Worm (Caenorhabditis elegans) whole organism, L3 larva: Measurements from ENCODE around the gene F09G2.8.

Experiments used
- R02D3.7 ChIP-seq: fragments of 150-350 bp; optimal IDR thresholded peaks from 2 replicates; lab custom pipeline; 2014; ENCODE audit warnings: missing biosample characterization, missing genetic modification characterization
- aly-2 ChIP-seq: fragments of 150-350 bp; optimal IDR thresholded peaks from 2 replicates; lab custom pipeline; 2014; ENCODE audit warnings: missing biosample characterization, missing genetic modification characterization
- ama-1 ChIP-seq: fragments of 150-350 bp; optimal IDR thresholded peaks from 2 replicates; lab custom pipeline; 2018
- ceh-16 ChIP-seq: sonication (generic microtip); optimal IDR thresholded peaks from 2 replicates; lab custom pipeline; 2017; ENCODE audit warnings: missing biosample characterization, missing genetic modification characterization
- ceh-82 ChIP-seq: fragments of 150-350 bp; optimal IDR thresholded peaks from 2 replicates; lab custom pipeline; 2014; ENCODE audit warnings: missing biosample characterization, missing genetic modification characterization
- ceh-9 ChIP-seq: sonication (generic microtip); optimal IDR thresholded peaks from 2 replicates; lab custom pipeline; 2018; ENCODE audit warnings: missing biosample characterization, missing genetic modification characterization
- daf-12 ChIP-seq: fragments of 150-350 bp; optimal IDR thresholded peaks from 2 replicates; lab custom pipeline; 2014; ENCODE audit warnings: missing biosample characterization, missing genetic modification reagents, missing genetic modification characterization
- egl-27 ChIP-seq: sonication (generic microtip); optimal IDR thresholded peaks from 4 replicates; lab custom pipeline; 2017; ENCODE audit warnings: missing biosample characterization, missing genetic modification reagents, missing genetic modification characterization
- egl-5 ChIP-seq: fragments of 150-350 bp; optimal IDR thresholded peaks from 2 replicates; lab custom pipeline; 2017; ENCODE audit warnings: missing biosample characterization, missing genetic modification reagents, missing genetic modification characterization, inconsistent platforms
- elt-1 ChIP-seq: fragments of 150-350 bp; optimal IDR thresholded peaks from 2 replicates; lab custom pipeline; 2014; ENCODE audit warnings: missing biosample characterization, missing genetic modification characterization
- elt-2 ChIP-seq: sonication (generic microtip); optimal IDR thresholded peaks from 2 replicates; lab custom pipeline; 2016; ENCODE audit warnings: missing genetic modification reagents, mild to moderate bottlenecking, missing genetic modification characterization, missing compliant biosample characterization
- eor-1 ChIP-seq, 2 experiments: fragments of 150-350 bp; optimal IDR thresholded peaks; 2 replicates each; lab custom pipeline; 2014 to 2018; ENCODE audit warnings: missing biosample characterization in 2 of 2, missing genetic modification characterization in 2 of 2
- fkh-10 ChIP-seq: sonication (generic microtip); optimal IDR thresholded peaks from 2 replicates; lab custom pipeline; 2017; ENCODE audit warnings: missing biosample characterization, missing genetic modification reagents, missing genetic modification characterization
- fkh-2 ChIP-seq: fragments of 150-350 bp; optimal IDR thresholded peaks from 2 replicates; lab custom pipeline; 2014; ENCODE audit warnings: missing biosample characterization, missing genetic modification reagents, missing genetic modification characterization
- hmg-11 ChIP-seq: sonication (generic microtip); optimal IDR thresholded peaks from 2 replicates; lab custom pipeline; 2016; ENCODE audit warnings: missing genetic modification characterization, missing compliant biosample characterization
- jun-1 ChIP-seq: fragments of 150-350 bp; optimal IDR thresholded peaks from 2 replicates; lab custom pipeline; 2014; ENCODE audit warnings: missing biosample characterization, missing genetic modification reagents, missing genetic modification characterization
- lin-15B ChIP-seq: fragments of 150-350 bp; optimal IDR thresholded peaks from 2 replicates; lab custom pipeline; 2014; ENCODE audit warnings: missing biosample characterization, missing genetic modification characterization
- lin-39 ChIP-seq: fragments of 150-350 bp; optimal IDR thresholded peaks from 2 replicates; lab custom pipeline; 2018; ENCODE audit warnings: missing biosample characterization, missing genetic modification reagents, missing genetic modification characterization
- lsy-12 ChIP-seq: sonication (generic microtip); optimal IDR thresholded peaks from 2 replicates; lab custom pipeline; 2016; ENCODE audit warnings: mild to moderate bottlenecking, missing genetic modification characterization, missing compliant biosample characterization
- mdl-1 ChIP-seq: fragments of 150-350 bp; optimal IDR thresholded peaks from 2 replicates; lab custom pipeline; 2014; ENCODE audit warnings: missing biosample characterization, missing genetic modification characterization
- mml-1 ChIP-seq: fragments of 150-350 bp; sonication (generic microtip); optimal IDR thresholded peaks from 3 replicates; lab custom pipeline; 2014; ENCODE audit warnings: missing biosample characterization, missing genetic modification characterization
- nfya-1 ChIP-seq: sonication (generic microtip); optimal IDR thresholded peaks from 2 replicates; lab custom pipeline; 2017; ENCODE audit warnings: missing genetic modification characterization, mild to moderate bottlenecking, missing compliant biosample characterization, antibody characterized with exemption, moderate library complexity; ENCODE audit not compliant: insufficient read depth
- nhr-11 ChIP-seq: fragments of 150-350 bp; optimal IDR thresholded peaks from 2 replicates; lab custom pipeline; 2014; ENCODE audit warnings: missing biosample characterization, missing genetic modification characterization
- nhr-12 ChIP-seq: fragments of 150-350 bp; optimal IDR thresholded peaks from 2 replicates; lab custom pipeline; 2014; ENCODE audit warnings: missing biosample characterization, missing genetic modification characterization
- nhr-23 ChIP-seq: fragments of 150-350 bp; optimal IDR thresholded peaks from 2 replicates; lab custom pipeline; 2014; ENCODE audit warnings: missing biosample characterization, missing genetic modification reagents, missing genetic modification characterization
- nhr-237 ChIP-seq: fragments of 150-350 bp; optimal IDR thresholded peaks from 2 replicates; lab custom pipeline; 2014; ENCODE audit warnings: missing biosample characterization, missing genetic modification characterization
- nhr-25 ChIP-seq: sonication (generic microtip); optimal IDR thresholded peaks from 2 replicates; lab custom pipeline; 2017; ENCODE audit warnings: missing biosample characterization, missing genetic modification characterization
- nhr-28 ChIP-seq: fragments of 150-350 bp; optimal IDR thresholded peaks from 2 replicates; lab custom pipeline; 2014; ENCODE audit warnings: missing biosample characterization, missing genetic modification characterization
- nhr-43 ChIP-seq: sonication (generic microtip); optimal IDR thresholded peaks from 2 replicates; lab custom pipeline; 2016; ENCODE audit warnings: mild to moderate bottlenecking, missing genetic modification characterization, missing compliant biosample characterization; ENCODE audit not compliant: poor library complexity, severe bottlenecking
- nhr-67 ChIP-seq: fragments of 150-350 bp; optimal IDR thresholded peaks from 2 replicates; lab custom pipeline; 2014; ENCODE audit warnings: missing biosample characterization, missing genetic modification characterization
- nhr-76 ChIP-seq: fragments of 150-350 bp; sonication (generic microtip); optimal IDR thresholded peaks from 5 replicates; lab custom pipeline; 2014; ENCODE audit warnings: missing biosample characterization, missing genetic modification characterization
- nhr-77 ChIP-seq: fragments of 150-350 bp; optimal IDR thresholded peaks from 2 replicates; lab custom pipeline; 2014; ENCODE audit warnings: missing biosample characterization, missing genetic modification characterization
- pha-4 ChIP-seq: fragments of 150-350 bp; optimal IDR thresholded peaks from 2 replicates; lab custom pipeline; 2014; ENCODE audit warnings: missing biosample characterization, missing genetic modification reagents, missing genetic modification characterization
- pqm-1 ChIP-seq: fragments of 150-350 bp; optimal IDR thresholded peaks from 2 replicates; lab custom pipeline; 2017; ENCODE audit warnings: missing biosample characterization, missing genetic modification characterization, inconsistent platforms
- sea-2 ChIP-seq: fragments of 150-350 bp; sonication (generic microtip); optimal IDR thresholded peaks from 4 replicates; lab custom pipeline; 2014; ENCODE audit warnings: missing biosample characterization, missing genetic modification reagents, missing genetic modification characterization
- skn-1 ChIP-seq: fragments of 150-350 bp; optimal IDR thresholded peaks from 2 replicates; lab custom pipeline; 2014; ENCODE audit warnings: missing biosample characterization, missing genetic modification characterization
- snpc-4 ChIP-seq: fragments of 150-350 bp; optimal IDR thresholded peaks from 2 replicates; lab custom pipeline; 2014; ENCODE audit warnings: missing biosample characterization, missing genetic modification characterization
- tbx-2 ChIP-seq: sonication (generic microtip); optimal IDR thresholded peaks from 2 replicates; lab custom pipeline; 2016; ENCODE audit warnings: mild to moderate bottlenecking, missing genetic modification characterization, missing compliant biosample characterization
- unc-62 ChIP-seq: fragments of 150-350 bp; sonication (generic microtip); optimal IDR thresholded peaks from 4 replicates; lab custom pipeline; 2014; ENCODE audit warnings: missing biosample characterization, missing genetic modification reagents, missing genetic modification characterization
- zag-1 ChIP-seq: fragments of 150-350 bp; optimal IDR thresholded peaks from 2 replicates; lab custom pipeline; 2014; ENCODE audit warnings: missing biosample characterization, missing genetic modification characterization
- ztf-11 ChIP-seq: fragments of 150-350 bp; optimal IDR thresholded peaks from 2 replicates; lab custom pipeline; 2014; ENCODE audit warnings: missing biosample characterization, missing genetic modification characterization
- ztf-4 ChIP-seq: fragments of 150-350 bp; optimal IDR thresholded peaks from 2 replicates; lab custom pipeline; 2014; ENCODE audit warnings: missing biosample characterization, missing genetic modification characterization

Gene F09G2.8

DNA sequence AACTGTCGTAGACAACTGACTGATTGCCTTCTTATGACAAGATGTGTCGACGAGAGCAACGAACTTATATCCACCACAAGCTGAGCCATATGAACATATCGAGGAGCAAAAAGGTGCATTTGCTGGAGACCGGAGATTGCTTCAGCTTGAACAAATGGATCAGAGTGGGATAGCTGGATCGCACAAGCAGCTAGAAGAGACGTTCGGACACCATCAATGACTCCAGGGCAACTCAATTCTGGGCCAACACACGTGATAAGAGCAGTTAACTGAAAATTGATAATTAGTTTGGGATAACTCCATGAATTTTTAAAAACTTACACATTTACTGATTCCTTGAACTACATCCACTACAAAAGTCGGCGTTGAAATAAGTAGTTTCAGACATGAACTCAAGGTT, 15.5 kb upstream of the F09G2.8 start:
- TF ChIP-seq lsy-12 (tag; lab: Kevin White, UChicago) = no peak
- TF ChIP-seq nhr-76 (tag; lab: Kevin White, UChicago) = no peak
- TF ChIP-seq R02D3.7 (tag; lab: Kevin White, UChicago) = no peak
- TF ChIP-seq mdl-1 = no peak
- no peak for TF ChIP-seq pqm-1 (tag; lab: Kevin White, UChicago)
- no peak for TF ChIP-seq ceh-16 (tag; lab: Kevin White, UChicago)
- no peak for TF ChIP-seq nhr-237 (tag; lab: Kevin White, UChicago)
- TF ChIP-seq nhr-23 (tag; lab: Kevin White, UChicago) = no peak
- TF ChIP-seq elt-1 (tag; lab: Kevin White, UChicago) = no peak
- TF ChIP-seq nhr-12 = no peak

DNA sequence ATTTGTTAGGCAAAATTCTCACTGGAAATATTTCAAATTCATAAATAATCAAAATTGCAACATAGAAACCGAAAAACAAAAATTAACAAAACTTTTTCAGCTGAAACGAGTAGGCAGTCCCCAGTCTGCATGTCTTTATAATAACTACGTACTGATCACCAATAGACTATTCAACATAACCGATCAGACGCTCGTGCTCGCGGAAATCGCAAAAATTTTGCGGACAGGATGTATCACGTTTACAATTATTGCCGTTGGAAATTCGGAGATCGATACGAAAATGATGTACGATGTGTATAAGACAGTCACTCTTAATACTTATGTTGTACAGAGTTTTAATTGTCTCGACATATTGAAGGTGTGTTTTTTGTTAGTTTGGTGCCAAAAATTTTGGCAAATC, 7.9 kb upstream of the F09G2.8 start:
- no peak for TF ChIP-seq nfya-1 (tag; lab: Kevin White, UChicago)
- TF ChIP-seq ztf-11 (tag; lab: Kevin White, UChicago) = no peak
- no peak for TF ChIP-seq ceh-82 (tag; lab: Kevin White, UChicago)
- TF ChIP-seq nhr-11 (tag; lab: Kevin White, UChicago) = no peak
- TF ChIP-seq hmg-11 = no peak
- TF ChIP-seq nhr-237 (tag; lab: Kevin White, UChicago) = no peak

DNA sequence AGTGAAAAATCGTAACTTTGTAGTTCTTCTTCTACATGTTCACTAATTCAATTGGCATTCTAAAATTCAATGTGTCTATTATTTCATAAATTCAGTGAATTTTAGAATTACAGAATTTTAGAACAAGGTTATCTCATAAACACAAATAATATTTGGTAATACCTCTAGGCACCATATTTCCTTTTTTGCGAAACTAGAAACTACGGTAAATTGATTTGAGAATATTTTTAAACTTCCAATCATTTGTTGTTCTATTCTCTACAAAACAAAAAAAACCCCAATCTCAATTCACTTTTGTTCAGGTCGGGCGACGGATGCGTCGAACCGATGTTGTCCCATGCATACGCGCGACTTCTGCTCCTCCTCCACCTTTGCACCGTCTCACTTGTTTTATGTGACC, 6.5 kb upstream of the F09G2.8 start, which contains the start of gene F09G2.1:
Gene F09G2.1 (plus strand): TSS at position 301 of the 400 bp plus-strand sequence.
- TF ChIP-seq pha-4 (tag; lab: Kevin White, UChicago) (no peak), fkh-10 (GFP tag; lab: Kevin White, UChicago) (no peak), elt-1 (tag; lab: Kevin White, UChicago) (no peak), nhr-77 (tag; lab: Kevin White, UChicago) (no peak), nhr-76 (tag; lab: Kevin White, UChicago) (no peak), nhr-237 (tag; lab: Kevin White, UChicago) (no peak), lin-15B (tag; lab: Kevin White, UChicago) (no peak), aly-2 (no peak), zag-1 (tag; lab: Kevin White, UChicago) (no peak), lsy-12 (tag; lab: Kevin White, UChicago) (no peak), ceh-82 (tag; lab: Kevin White, UChicago) (no peak), nhr-67 (tag; lab: Kevin White, UChicago) (no peak), eor-1 (tag; optimal IDR thresholded peaks at IDR 0.05; lab: Kevin White, UChicago) (no peak), snpc-4 (tag; lab: Kevin White, UChicago) (no peak)
- TF ChIP-seq, all 47 proteins: peak for 0

DNA sequence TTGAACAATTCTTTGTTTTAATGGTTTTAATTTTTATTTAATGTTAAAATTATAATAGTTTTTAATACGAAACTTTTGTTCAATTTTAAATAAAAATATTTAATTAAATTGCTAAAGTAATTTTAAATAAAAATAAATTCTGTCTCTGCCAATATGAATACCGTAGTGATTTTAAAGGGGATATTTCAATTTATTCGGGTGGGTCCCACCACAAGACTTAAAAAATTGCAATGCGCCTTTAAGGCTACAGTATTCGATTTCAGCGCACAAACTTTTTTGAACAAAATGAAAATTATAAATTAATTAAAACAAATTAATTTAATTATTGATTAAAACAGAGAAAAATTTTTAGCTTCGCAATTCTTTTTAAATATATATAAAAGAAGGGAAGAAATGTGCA, 5.6 kb upstream of the F09G2.8 start:
- TF ChIP-seq lsy-12 (tag; lab: Kevin White, UChicago) (no peak), nhr-43 (tag; lab: Kevin White, UChicago) (no peak), zag-1 (tag; lab: Kevin White, UChicago) (no peak)

DNA sequence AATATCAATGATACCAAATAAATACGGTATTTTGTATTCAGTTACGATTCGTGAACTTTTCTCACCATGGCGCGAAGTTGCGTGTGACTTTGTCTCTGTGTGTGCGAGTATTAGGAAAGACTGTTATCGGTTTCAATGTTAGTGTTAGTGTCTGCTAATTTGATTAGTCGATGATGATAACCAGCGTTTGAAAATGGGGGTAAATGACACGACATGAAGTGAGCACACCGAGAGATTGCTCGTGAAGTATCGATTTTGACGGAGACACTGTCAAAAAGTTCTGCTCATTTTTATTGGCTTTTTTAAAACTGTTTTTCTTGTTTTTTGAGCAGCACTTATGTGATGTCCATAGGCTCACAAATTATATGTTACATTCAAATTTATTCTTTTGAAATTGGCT, 4.9 kb upstream of the F09G2.8 start:
- TF ChIP-seq snpc-4 (tag; lab: Kevin White, UChicago) (no peak), nhr-11 (tag; lab: Kevin White, UChicago) (no peak), jun-1 (peak; percentile 24), ama-1 (lab: Kevin White, UChicago) (peak; percentile 91), ceh-9 (no peak), elt-2 (peak; percentile 85), nhr-43 (tag; lab: Kevin White, UChicago) (peak; percentile 19), fkh-2 (tag; lab: Kevin White, UChicago) (no peak), mdl-1 (no peak), nfya-1 (tag; lab: Kevin White, UChicago) (no peak), daf-12 (no peak), fkh-10 (GFP tag; lab: Kevin White, UChicago) (no peak), lsy-12 (tag; lab: Kevin White, UChicago) (no peak), pqm-1 (tag; lab: Kevin White, UChicago) (peak; percentile 58), nhr-237 (tag; lab: Kevin White, UChicago) (no peak), ztf-4 (no peak), pha-4 (tag; lab: Kevin White, UChicago) (peak; percentile 52), mml-1 (no peak), sea-2 (GFP tag; lab: Kevin White, UChicago) (no peak), tbx-2 (tag; lab: Kevin White, UChicago) (no peak), nhr-77 (tag; lab: Kevin White, UChicago) (no peak), hmg-11 (no peak), egl-5 (tag; lab: Kevin White, UChicago) (no peak), nhr-25 (no peak), aly-2 (peak; percentile 4), unc-62 (GFP tag; lab: Kevin White, UChicago) (no peak), ceh-82 (tag; lab: Kevin White, UChicago) (no peak), nhr-76 (tag; lab: Kevin White, UChicago) (no peak), skn-1 (tag; lab: Kevin White, UChicago) (peak; percentile 18), lin-39 (tag; lab: Kevin White, UChicago) (no peak), egl-27 (tag; lab: Kevin White, UChicago) (no peak), ztf-11 (tag; lab: Kevin White, UChicago) (no peak), elt-1 (tag; lab: Kevin White, UChicago) (no peak), nhr-12 (no peak), nhr-28 (tag; lab: Kevin White, UChicago) (no peak)
